Worm (Caenorhabditis elegans) whole organism, mixed stage, embryonic: ENCODE data around the gene uba-1.

Source experiments
- M03D4.4 ChIP-seq: sonication (generic microtip); optimal IDR thresholded peaks from 2 replicates; lab custom pipeline; 2017; ENCODE audit warnings: mild to moderate bottlenecking, missing genetic modification characterization, missing compliant biosample characterization
- blmp-1 ChIP-seq: fragments of 150-350 bp; optimal IDR thresholded peaks from 2 replicates; lab custom pipeline; 2014; ENCODE audit warnings: missing biosample characterization, missing genetic modification characterization
- ceh-39 ChIP-seq: fragments of 150-350 bp; optimal IDR thresholded peaks from 2 replicates; lab custom pipeline; 2014; ENCODE audit warnings: missing biosample characterization, missing genetic modification characterization
- ceh-43 ChIP-seq: fragments of 200-800 bp; sonication (Bioruptor generic); optimal IDR thresholded peaks from 2 replicates; lab custom pipeline; 2018; ENCODE audit warnings: mild to moderate bottlenecking, missing genetic modification characterization, moderate library complexity, missing compliant biosample characterization
- ceh-83 ChIP-seq: fragments of 200-800 bp; sonication (Bioruptor generic); optimal IDR thresholded peaks from 2 replicates; lab custom pipeline; 2018; ENCODE audit warnings: mild to moderate bottlenecking, missing genetic modification characterization, missing compliant biosample characterization
- ces-1 ChIP-seq: fragments of 150-350 bp; optimal IDR thresholded peaks from 2 replicates; lab custom pipeline; 2014; ENCODE audit warnings: missing biosample characterization, missing genetic modification reagents, missing genetic modification characterization
- drap-1 ChIP-seq: fragments of 200-800 bp; sonication (Bioruptor generic); optimal IDR thresholded peaks from 3 replicates; lab custom pipeline; 2018; ENCODE audit warnings: mild to moderate bottlenecking, missing genetic modification characterization, missing compliant biosample characterization
- elt-1 ChIP-seq: sonication (generic microtip); optimal IDR thresholded peaks from 2 replicates; lab custom pipeline; 2017; ENCODE audit warnings: missing genetic modification characterization, mild to moderate bottlenecking, missing compliant biosample characterization, antibody characterized with exemption, moderate library complexity, borderline replicate concordance; ENCODE audit not compliant: insufficient read depth
- elt-3 ChIP-seq: fragments of 150-350 bp; optimal IDR thresholded peaks from 2 replicates; lab custom pipeline; 2014; ENCODE audit warnings: missing biosample characterization, missing genetic modification characterization
- flh-1 ChIP-seq: fragments of 200-800 bp; sonication (Bioruptor generic); optimal IDR thresholded peaks from 2 replicates; lab custom pipeline; 2018; ENCODE audit warnings: mild to moderate bottlenecking, missing genetic modification characterization, moderate library complexity, missing compliant biosample characterization
- ham-2 ChIP-seq: fragments of 200-800 bp; sonication (Bioruptor generic); optimal IDR thresholded peaks from 2 replicates; lab custom pipeline; 2018; ENCODE audit warnings: mild to moderate bottlenecking, missing genetic modification characterization, missing compliant biosample characterization
- hlh-1 ChIP-seq: fragments of 150-350 bp; optimal IDR thresholded peaks from 2 replicates; lab custom pipeline; 2014; ENCODE audit warnings: missing biosample characterization, missing genetic modification reagents, missing genetic modification characterization
- lin-13 ChIP-seq: fragments of 150-350 bp; optimal IDR thresholded peaks from 2 replicates; lab custom pipeline; 2014; ENCODE audit warnings: missing biosample characterization, missing genetic modification characterization
- lin-32 ChIP-seq: fragments of 200-800 bp; sonication (Bioruptor generic); optimal IDR thresholded peaks from 2 replicates; lab custom pipeline; 2018; ENCODE audit warnings: mild to moderate bottlenecking, missing genetic modification characterization, missing compliant biosample characterization
- mab-5 ChIP-seq: fragments of 150-350 bp; optimal IDR thresholded peaks from 2 replicates; lab custom pipeline; 2014; ENCODE audit warnings: missing biosample characterization, missing genetic modification characterization
- mep-1 ChIP-seq: fragments of 150-350 bp; optimal IDR thresholded peaks from 2 replicates; lab custom pipeline; 2017; ENCODE audit warnings: missing biosample characterization, missing genetic modification reagents, missing genetic modification characterization, inconsistent platforms
- mls-2 ChIP-seq: sonication (generic microtip); optimal IDR thresholded peaks from 2 replicates; lab custom pipeline; 2016; ENCODE audit warnings: mild to moderate bottlenecking, missing genetic modification characterization, moderate library complexity, missing compliant biosample characterization
- nhr-12 ChIP-seq: fragments of 150-350 bp; optimal IDR thresholded peaks from 2 replicates; lab custom pipeline; 2014; ENCODE audit warnings: missing biosample characterization, missing genetic modification characterization
- nhr-2 ChIP-seq: fragments of 150-350 bp; optimal IDR thresholded peaks from 2 replicates; lab custom pipeline; 2014; ENCODE audit warnings: missing biosample characterization, missing genetic modification characterization
- nhr-237 ChIP-seq: fragments of 150-350 bp; optimal IDR thresholded peaks from 2 replicates; lab custom pipeline; 2014; ENCODE audit warnings: missing biosample characterization, missing genetic modification characterization
- nhr-28 ChIP-seq: fragments of 150-350 bp; optimal IDR thresholded peaks from 2 replicates; lab custom pipeline; 2014; ENCODE audit warnings: missing biosample characterization, missing genetic modification characterization
- nhr-76 ChIP-seq: sonication (generic microtip); optimal IDR thresholded peaks from 2 replicates; lab custom pipeline; 2017; ENCODE audit warnings: missing biosample characterization, missing genetic modification characterization
- pha-4 ChIP-seq: fragments of 150-350 bp; optimal IDR thresholded peaks from 2 replicates; lab custom pipeline; 2018; ENCODE audit warnings: missing biosample characterization, missing genetic modification reagents, missing genetic modification characterization
- sem-2 ChIP-seq: fragments of 200-800 bp; sonication (Bioruptor generic); optimal IDR thresholded peaks from 2 replicates; lab custom pipeline; 2018; ENCODE audit warnings: mild to moderate bottlenecking, missing genetic modification characterization, missing compliant biosample characterization
- snpc-4 ChIP-seq: fragments of 150-350 bp; optimal IDR thresholded peaks from 2 replicates; lab custom pipeline; 2014; ENCODE audit warnings: missing biosample characterization, missing genetic modification characterization
- sptf-1 ChIP-seq: sonication (generic microtip); optimal IDR thresholded peaks from 2 replicates; lab custom pipeline; 2017; ENCODE audit warnings: mild to moderate bottlenecking, missing genetic modification characterization, moderate library complexity, missing compliant biosample characterization
- unc-120 ChIP-seq: sonication (generic microtip); optimal IDR thresholded peaks from 2 replicates; lab custom pipeline; 2017; ENCODE audit warnings: missing genetic modification characterization, missing compliant biosample characterization; ENCODE audit not compliant: poor library complexity, severe bottlenecking
- unc-39 ChIP-seq: fragments of 150-350 bp; optimal IDR thresholded peaks from 2 replicates; lab custom pipeline; 2014; ENCODE audit warnings: missing biosample characterization, missing genetic modification characterization
- unc-62 ChIP-seq: fragments of 150-350 bp; optimal IDR thresholded peaks from 2 replicates; lab custom pipeline; 2014; ENCODE audit warnings: missing biosample characterization, missing genetic modification reagents, missing genetic modification characterization
- zip-8 ChIP-seq: fragments of 150-350 bp; optimal IDR thresholded peaks from 2 replicates; lab custom pipeline; 2014; ENCODE audit warnings: missing biosample characterization, missing genetic modification characterization

Gene uba-1

DNA sequence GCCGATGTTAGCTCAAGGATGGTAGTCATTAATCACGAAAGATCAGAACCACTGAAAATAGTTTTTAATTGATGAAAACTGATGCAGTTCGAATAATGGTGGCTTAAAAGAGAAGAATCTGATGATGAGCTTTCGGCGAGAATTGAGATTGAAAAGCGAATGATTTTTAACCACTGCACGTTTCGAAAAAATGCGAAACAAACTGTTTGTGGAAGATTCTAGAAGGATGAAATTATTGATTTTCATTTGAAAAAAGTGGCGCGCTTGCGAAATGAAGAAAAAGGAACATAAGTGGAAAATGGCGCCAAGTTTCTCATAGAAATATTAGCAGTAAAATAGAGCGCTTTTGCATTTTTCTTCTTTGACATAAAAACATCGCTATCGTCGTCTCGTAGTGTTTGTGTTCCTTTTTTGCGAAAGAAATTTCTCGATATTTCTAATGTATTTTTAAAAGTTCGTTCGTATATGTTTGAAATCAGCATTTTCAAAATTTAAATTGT lies at the start of gene uba-1:
Gene uba-1 (minus strand): TSS at position 51 of the 500 bp plus-strand sequence.
- TF ChIP-seq ceh-39 (tag; lab: Kevin White, UChicago): no peak
- no peak for TF ChIP-seq ceh-43 (GFP tag; lab: Kevin White, UChicago)
- TF ChIP-seq hlh-1: no peak
- TF ChIP-seq drap-1 (GFP tag; lab: Kevin White, UChicago): no peak
- TF ChIP-seq ceh-83 (GFP tag; lab: Kevin White, UChicago): no peak
- TF ChIP-seq nhr-12 (tag; lab: Kevin White, UChicago): no peak
- TF ChIP-seq sptf-1 (tag; lab: Kevin White, UChicago): no peak
- TF ChIP-seq lin-32 (GFP tag; lab: Kevin White, UChicago): no peak
- no peak for TF ChIP-seq unc-120 (tag; lab: Kevin White, UChicago)
- TF ChIP-seq flh-1 (GFP tag; lab: Kevin White, UChicago): no peak
- TF ChIP-seq mls-2 (tag; lab: Kevin White, UChicago): no peak
- no peak for TF ChIP-seq nhr-2 (tag; lab: Kevin White, UChicago)
- TF ChIP-seq nhr-28: no peak
- TF ChIP-seq M03D4.4 (tag; lab: Kevin White, UChicago): no peak
- no peak for TF ChIP-seq mab-5 (tag; lab: Kevin White, UChicago)

DNA sequence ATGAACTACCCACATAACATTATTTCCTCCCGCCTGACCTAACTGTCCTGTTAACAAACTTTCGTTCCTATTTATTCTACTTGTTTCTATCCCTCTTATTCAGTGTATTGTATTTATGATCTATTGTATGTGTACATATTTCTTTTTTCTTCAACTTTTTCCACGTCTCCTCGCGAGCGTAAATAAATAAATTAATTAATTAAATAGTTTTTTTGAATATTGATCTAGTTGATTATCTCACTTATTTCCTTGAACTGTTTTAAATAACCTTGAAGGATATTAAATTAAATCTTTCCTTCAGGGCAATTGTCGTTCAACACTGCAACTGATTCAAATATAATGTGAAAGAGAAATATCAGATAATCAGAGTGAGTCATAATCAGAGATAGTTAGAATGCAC lies 48.1 kb upstream of the uba-1 start, which contains the start of gene frk-1:
Gene frk-1 (plus strand): TSS at position 301 of the 400 bp plus-strand sequence.
- no peak for TF ChIP-seq sptf-1 (tag; lab: Kevin White, UChicago)

DNA sequence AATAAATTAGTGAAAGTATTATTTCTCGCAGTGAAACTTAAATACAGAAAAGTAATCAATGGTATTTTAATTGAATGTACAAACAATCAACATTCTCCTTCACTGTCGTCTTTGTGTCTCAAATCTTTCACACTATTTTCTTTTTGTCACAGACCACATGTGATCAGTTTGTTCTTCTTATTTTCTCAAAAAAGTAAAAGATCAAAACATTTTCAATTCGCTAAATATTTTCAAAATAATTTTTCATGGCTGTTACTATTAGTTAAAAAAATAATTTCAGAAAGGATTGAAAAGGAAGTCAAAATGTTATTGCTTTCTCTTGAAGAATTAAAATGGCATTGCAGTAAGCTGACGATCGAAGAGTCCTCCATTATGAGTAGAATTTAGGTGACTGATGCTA lies 46.1 kb upstream of the uba-1 start, which contains the start of gene dhs-31:
Gene dhs-31 (minus strand): TSS at position 101 of the 400 bp plus-strand sequence.
- no peak for TF ChIP-seq nhr-237
- no peak for TF ChIP-seq nhr-28
- no peak for TF ChIP-seq elt-1 (tag; lab: Kevin White, UChicago)
- no peak for TF ChIP-seq unc-120 (tag; lab: Kevin White, UChicago)
- no peak for TF ChIP-seq sptf-1 (tag; lab: Kevin White, UChicago)
- TF ChIP-seq M03D4.4 (tag; lab: Kevin White, UChicago): no peak
- no peak for TF ChIP-seq lin-32 (GFP tag; lab: Kevin White, UChicago)
- no peak for TF ChIP-seq zip-8 (tag; lab: Kevin White, UChicago)
- no peak for TF ChIP-seq snpc-4 (tag; lab: Kevin White, UChicago)
- no peak for TF ChIP-seq pha-4 (tag; lab: Kevin White, UChicago)
- no peak for TF ChIP-seq drap-1 (GFP tag; lab: Kevin White, UChicago)
- no peak for TF ChIP-seq ham-2
- no peak for TF ChIP-seq blmp-1 (tag; lab: Kevin White, UChicago)
- TF ChIP-seq sem-2 (GFP tag; lab: Kevin White, UChicago): no peak

DNA sequence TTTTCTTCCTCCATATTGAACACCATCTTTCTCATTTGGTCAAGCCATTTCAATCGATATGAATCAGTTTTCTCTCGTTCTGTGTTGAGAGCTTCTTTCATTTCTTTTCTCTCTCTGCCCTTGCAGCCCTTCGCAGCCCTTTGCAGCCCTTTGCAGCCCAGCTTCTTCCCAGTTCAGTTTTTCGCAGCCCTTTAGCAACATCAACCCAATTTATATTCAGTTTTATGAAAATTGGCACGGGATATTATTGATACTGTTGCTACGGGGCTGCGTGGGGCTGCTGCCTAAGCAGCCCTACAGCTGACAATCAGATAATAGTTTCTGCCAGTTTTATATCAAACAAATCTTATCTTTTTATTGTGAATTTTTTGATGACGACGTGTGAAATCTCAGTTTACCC lies 42.2 kb upstream of the uba-1 start, which contains the start of gene F44D12.10:
Gene F44D12.10 (minus strand): TSS at position 101 of the 400 bp plus-strand sequence.
- TF ChIP-seq elt-1 (tag; lab: Kevin White, UChicago) (no peak), lin-13 (no peak), nhr-76 (tag; lab: Kevin White, UChicago) (no peak), mab-5 (tag; lab: Kevin White, UChicago) (no peak), elt-3 (tag; lab: Kevin White, UChicago) (no peak), M03D4.4 (tag; lab: Kevin White, UChicago) (no peak), ham-2 (no peak), nhr-12 (tag; lab: Kevin White, UChicago) (no peak), drap-1 (GFP tag; lab: Kevin White, UChicago) (no peak), nhr-2 (tag; lab: Kevin White, UChicago) (no peak), snpc-4 (tag; lab: Kevin White, UChicago) (no peak)

DNA sequence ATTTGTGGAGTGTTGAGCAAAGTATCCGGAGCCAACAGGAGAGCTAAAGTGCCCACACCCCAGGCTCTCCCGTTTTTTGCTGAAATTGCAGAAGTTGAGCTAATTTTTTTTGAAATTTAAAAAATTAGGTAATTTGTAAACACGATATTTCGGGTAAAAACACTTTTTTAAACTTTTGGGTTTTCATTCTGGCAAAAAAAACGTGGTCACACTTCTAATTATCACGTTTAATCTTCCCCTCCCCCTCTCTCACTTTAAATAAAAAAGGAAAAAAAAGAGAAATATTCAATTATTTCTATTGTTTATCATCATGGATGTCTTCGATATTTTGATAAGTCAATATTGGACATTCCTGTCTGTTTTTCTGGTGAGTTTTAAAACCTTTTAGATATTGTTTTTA lies 38.3 kb upstream of the uba-1 start, which contains the start of gene F44D12.6:
Gene F44D12.6 (plus strand): TSS at position 301 of the 400 bp plus-strand sequence.
- no peak for TF ChIP-seq unc-39
- TF ChIP-seq unc-120 (tag; lab: Kevin White, UChicago): no peak
- no peak for TF ChIP-seq drap-1 (GFP tag; lab: Kevin White, UChicago)
- no peak for TF ChIP-seq unc-62 (GFP tag; lab: Kevin White, UChicago)
- no peak for TF ChIP-seq lin-13
- TF ChIP-seq snpc-4 (tag; lab: Kevin White, UChicago): no peak
- no peak for TF ChIP-seq mab-5 (tag; lab: Kevin White, UChicago)
- TF ChIP-seq hlh-1: no peak
- TF ChIP-seq lin-32 (GFP tag; lab: Kevin White, UChicago): no peak
- TF ChIP-seq elt-3 (tag; lab: Kevin White, UChicago): no peak
- no peak for TF ChIP-seq ces-1 (GFP tag; lab: Kevin White, UChicago)
- no peak for TF ChIP-seq nhr-2 (tag; lab: Kevin White, UChicago)
- TF ChIP-seq nhr-237: no peak
- TF ChIP-seq mep-1 (tag; lab: Kevin White, UChicago): no peak
- no peak for TF ChIP-seq elt-1 (tag; lab: Kevin White, UChicago)
- TF ChIP-seq nhr-28: no peak
- TF ChIP-seq mls-2 (tag; lab: Kevin White, UChicago): no peak
